Fruit fly (Drosophila melanogaster) whole organism, adult: ENCODE results near the gene eys.

Experiments
- CG11617 ChIP-seq: fragments of 200-800 bp; sonication (Bioruptor generic); optimal IDR thresholded peaks from 2 replicates; lab custom pipeline; 2017; ENCODE audit warnings: mild to moderate bottlenecking, missing biosample characterization, missing genetic modification reagents, missing genetic modification characterization
- CG12768 ChIP-seq: fragments of 200-800 bp; sonication (Bioruptor generic); optimal IDR thresholded peaks from 2 replicates; lab custom pipeline; 2017; ENCODE audit warnings: missing biosample characterization, missing genetic modification characterization, mild to moderate bottlenecking, moderate library complexity, missing genetic modification reagents
- CG14711 ChIP-seq: fragments of 200-800 bp; sonication (Bioruptor generic); optimal IDR thresholded peaks from 2 replicates; lab custom pipeline; 2018; ENCODE audit warnings: missing biosample characterization, mild to moderate bottlenecking, missing genetic modification characterization, moderate library complexity
- CG1620 ChIP-seq: fragments of 200-800 bp; sonication (Bioruptor generic); optimal IDR thresholded peaks from 2 replicates; lab custom pipeline; 2016; ENCODE audit warnings: missing biosample characterization, missing genetic modification characterization
- CG33017 ChIP-seq: fragments of 200-800 bp; sonication (Bioruptor generic); optimal IDR thresholded peaks from 2 replicates; lab custom pipeline; 2018; ENCODE audit warnings: missing biosample characterization, mild to moderate bottlenecking, missing genetic modification characterization, moderate library complexity
- CG5204 ChIP-seq: fragments of 200-800 bp; sonication (Bioruptor generic); optimal IDR thresholded peaks from 2 replicates; lab custom pipeline; 2016; ENCODE audit warnings: missing biosample characterization, missing genetic modification characterization
- CG7045 ChIP-seq: fragments of 200-800 bp; sonication (Bioruptor generic); optimal IDR thresholded peaks from 2 replicates; lab custom pipeline; 2017; ENCODE audit warnings: missing biosample characterization, mild to moderate bottlenecking, missing genetic modification characterization
- CG7101 ChIP-seq: fragments of 200-800 bp; sonication (Bioruptor generic); optimal IDR thresholded peaks from 2 replicates; lab custom pipeline; 2018; ENCODE audit warnings: missing biosample characterization, mild to moderate bottlenecking, missing genetic modification characterization, moderate library complexity
- Clk ChIP-seq: fragments of 200-800 bp; sonication (Bioruptor generic); optimal IDR thresholded peaks from 2 replicates; lab custom pipeline; 2017; ENCODE audit warnings: missing biosample characterization, missing genetic modification characterization
- Crg-1 ChIP-seq: fragments of 200-800 bp; sonication (Bioruptor generic); optimal IDR thresholded peaks from 2 replicates; lab custom pipeline; 2016; ENCODE audit warnings: missing biosample characterization, missing genetic modification characterization
- Hr96 ChIP-seq: fragments of 200-800 bp; sonication (Bioruptor generic); optimal IDR thresholded peaks from 2 replicates; lab custom pipeline; 2016; ENCODE audit warnings: missing biosample characterization, missing genetic modification characterization
- Mnt ChIP-seq: fragments of 200-800 bp; sonication (Bioruptor generic); optimal IDR thresholded peaks from 2 replicates; lab custom pipeline; 2016; ENCODE audit warnings: missing biosample characterization, mild to moderate bottlenecking, missing genetic modification characterization
- bab1 ChIP-seq: fragments of 200-800 bp; sonication (Bioruptor generic); optimal IDR thresholded peaks from 3 replicates; lab custom pipeline; 2019; ENCODE audit warnings: missing biosample characterization, mild to moderate bottlenecking, missing genetic modification characterization, moderate library complexity
- cic ChIP-seq: fragments of 200-800 bp; sonication (Bioruptor generic); optimal IDR thresholded peaks from 2 replicates; lab custom pipeline; 2017; ENCODE audit warnings: missing biosample characterization, mild to moderate bottlenecking, missing genetic modification characterization, moderate library complexity
- cnc ChIP-seq, 2 experiments: fragments of >200 bp; optimal IDR thresholded peaks; 2 replicates each; lab custom pipeline; 2017
- kay ChIP-seq: fragments of 200-800 bp; sonication (Bioruptor generic); peaks from one replicate; lab custom pipeline; 2016; ENCODE audit warnings: missing biosample characterization, missing genetic modification characterization, borderline replicate concordance
- ovo ChIP-seq: fragments of 200-800 bp; sonication (Bioruptor generic); optimal IDR thresholded peaks from 2 replicates; lab custom pipeline; 2016; ENCODE audit warnings: missing biosample characterization, missing genetic modification characterization
- pad ChIP-seq: fragments of 200-800 bp; sonication (Bioruptor generic); optimal IDR thresholded peaks from 3 replicates; lab custom pipeline; 2017; ENCODE audit warnings: missing biosample characterization, missing genetic modification characterization, mild to moderate bottlenecking, moderate library complexity, missing genetic modification reagents
- tj ChIP-seq: fragments of 200-800 bp; sonication (Bioruptor generic); optimal IDR thresholded peaks from 3 replicates; lab custom pipeline; 2017; ENCODE audit warnings: missing biosample characterization, mild to moderate bottlenecking, missing genetic modification characterization, moderate library complexity
- toe ChIP-seq: fragments of 200-800 bp; sonication (Bioruptor generic); optimal IDR thresholded peaks from 2 replicates; lab custom pipeline; 2016; ENCODE audit warnings: missing biosample characterization, missing genetic modification characterization

eys gene

DNA sequence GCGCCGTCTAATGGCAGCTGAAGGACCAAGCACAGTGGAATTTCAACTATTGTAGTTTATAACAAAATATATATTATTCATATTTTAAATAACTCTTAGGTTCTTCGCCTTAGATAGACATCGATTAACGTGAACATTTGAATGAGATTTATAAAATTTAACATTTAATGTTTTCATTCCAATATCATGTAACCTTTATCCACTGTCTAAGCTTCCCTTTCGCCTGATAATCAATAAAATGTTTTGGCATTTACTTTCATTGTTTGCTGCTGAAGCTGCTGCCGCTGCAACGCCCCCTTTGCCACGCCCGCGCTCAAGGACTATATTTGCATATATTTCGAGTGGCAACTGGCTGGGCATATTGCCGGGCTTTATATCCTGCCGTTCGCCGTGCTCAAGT, 83.4 kb downstream of the eys start:
- no peak for TF ChIP-seq tj (GFP tag; lab: Kevin White, UChicago)
- TF ChIP-seq CG14711 (tag; lab: Kevin White, UChicago), result no peak
- no peak for TF ChIP-seq CG7045
- no peak for TF ChIP-seq CG11617

DNA sequence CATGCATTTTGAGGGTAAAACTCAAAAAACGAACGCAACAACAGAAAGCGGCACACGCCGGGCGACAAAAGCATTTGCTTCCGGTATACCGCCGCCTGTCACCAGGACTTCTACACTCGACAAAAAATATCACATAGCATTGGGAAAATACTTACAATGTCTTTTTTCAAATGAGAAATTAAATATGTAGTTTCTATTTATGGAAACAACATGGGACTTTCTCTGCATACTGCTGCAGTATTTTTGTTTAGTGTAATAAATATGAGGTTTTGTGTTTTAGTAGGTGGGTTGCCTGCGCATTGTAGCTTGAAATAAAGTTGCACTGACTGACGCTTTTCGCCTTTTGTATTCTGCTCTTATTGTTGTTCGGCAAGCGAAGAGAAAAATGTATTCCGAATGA, 85.6 kb downstream of the eys start:
- TF ChIP-seq kay (no peak), toe (GFP tag; lab: Kevin White, UChicago) (no peak), Hr96 (GFP tag; lab: Kevin White, UChicago) (no peak), CG7101 (tag; lab: Kevin White, UChicago) (no peak), tj (GFP tag; lab: Kevin White, UChicago) (no peak), Mnt (no peak), CG12768 (GFP tag; lab: Kevin White, UChicago) (no peak), cic (GFP tag; lab: Kevin White, UChicago) (no peak), ovo (no peak), CG7045 (no peak), cnc (optimal IDR thresholded peaks at IDR 0.05; lab: Kevin White, UChicago) (no peak), bab1 (GFP tag; lab: Kevin White, UChicago) (no peak), CG11617 (no peak)

DNA sequence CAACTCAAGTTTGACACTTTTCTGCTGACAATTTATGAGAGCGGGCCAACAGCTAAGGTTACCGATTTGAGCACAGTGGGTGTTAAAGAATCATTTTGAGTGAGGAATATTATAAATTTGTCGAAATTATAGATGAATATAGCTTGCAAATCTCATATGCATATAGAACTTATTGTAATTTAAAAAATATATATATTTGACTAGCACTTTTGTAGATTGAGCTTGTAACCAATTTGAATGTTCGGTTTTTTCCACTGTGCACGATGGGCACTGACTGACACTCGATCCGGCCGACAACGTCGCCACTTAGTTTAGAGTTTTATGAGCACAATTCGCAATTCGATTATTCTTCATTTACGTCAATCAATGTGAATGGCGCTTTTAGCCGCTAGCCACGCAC, 87.0 kb downstream of the eys start:
- TF ChIP-seq toe (GFP tag; lab: Kevin White, UChicago), result no peak
- TF ChIP-seq Clk (GFP tag; lab: Kevin White, UChicago), result no peak
- TF ChIP-seq cnc (optimal IDR thresholded peaks at IDR 0.05; lab: Kevin White, UChicago), result no peak
- no peak for TF ChIP-seq cic (GFP tag; lab: Kevin White, UChicago)
- no peak for TF ChIP-seq CG33017 (tag; lab: Kevin White, UChicago)
- no peak for TF ChIP-seq CG5204 (GFP tag; lab: Kevin White, UChicago)
- TF ChIP-seq CG1620, result no peak
- TF ChIP-seq CG12768 (GFP tag; lab: Kevin White, UChicago), result no peak
- TF ChIP-seq tj (GFP tag; lab: Kevin White, UChicago), result no peak
- TF ChIP-seq kay, result no peak
- no peak for TF ChIP-seq Crg-1 (GFP tag; lab: Kevin White, UChicago)
- no peak for TF ChIP-seq CG7045
- TF ChIP-seq CG7101 (tag; lab: Kevin White, UChicago), result no peak

DNA sequence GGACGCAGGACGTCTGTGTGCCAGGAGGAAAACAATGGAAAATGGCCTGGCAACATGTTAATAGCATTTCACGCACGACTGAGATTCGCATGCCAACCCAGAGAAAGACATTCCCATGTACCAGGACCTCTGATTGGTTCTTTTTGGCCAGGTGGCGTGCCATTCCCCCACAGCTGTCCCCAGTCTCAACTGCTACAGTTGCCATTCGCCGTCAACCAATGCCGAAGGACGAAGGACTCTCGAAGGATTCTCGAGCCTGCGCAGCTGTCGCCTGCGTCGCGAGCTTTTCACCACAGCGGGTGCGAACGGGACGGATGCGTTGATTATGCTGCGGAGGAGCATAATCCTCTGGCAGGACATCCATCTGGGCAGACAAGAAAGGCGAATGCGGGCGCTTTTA, 88.4 kb downstream of the eys start, which contains the start of gene VGlut:
Gene VGlut (plus strand): TSS at position 399 of the 400 bp plus-strand sequence.
- TF ChIP-seq CG12768 (GFP tag; lab: Kevin White, UChicago), result no peak
- no peak for TF ChIP-seq ovo
- TF ChIP-seq Mnt, result no peak
- TF ChIP-seq CG33017 (tag; lab: Kevin White, UChicago), result no peak
- TF ChIP-seq CG5204 (GFP tag; lab: Kevin White, UChicago), result no peak
- no peak for TF ChIP-seq Hr96 (GFP tag; lab: Kevin White, UChicago)
- no peak for TF ChIP-seq Clk (GFP tag; lab: Kevin White, UChicago)
- no peak for TF ChIP-seq pad

DNA sequence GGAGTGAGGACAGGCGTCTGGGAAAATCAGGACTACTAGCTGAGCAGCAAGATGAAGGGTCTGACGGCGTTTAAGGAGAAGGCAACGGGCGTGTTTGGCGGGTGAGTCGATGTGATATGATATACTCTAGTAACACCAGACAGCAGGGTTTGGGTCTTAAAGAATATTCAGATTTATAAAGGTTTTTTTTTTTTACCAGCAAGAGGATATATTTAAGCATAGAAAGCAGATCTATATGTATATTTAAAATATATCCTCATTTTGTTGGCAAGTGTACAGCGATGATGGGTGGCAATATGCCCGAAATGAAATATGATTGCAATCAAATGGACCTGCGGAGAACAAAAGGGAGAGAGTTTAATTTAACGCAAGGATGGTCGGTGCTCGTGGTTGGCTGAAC, 90.7 kb downstream of the eys start:
- TF ChIP-seq CG12768 (GFP tag; lab: Kevin White, UChicago) (no peak), CG1620 (no peak), kay (no peak), CG14711 (tag; lab: Kevin White, UChicago) (no peak), CG7101 (tag; lab: Kevin White, UChicago) (no peak), tj (GFP tag; lab: Kevin White, UChicago) (no peak), CG7045 (no peak)

DNA sequence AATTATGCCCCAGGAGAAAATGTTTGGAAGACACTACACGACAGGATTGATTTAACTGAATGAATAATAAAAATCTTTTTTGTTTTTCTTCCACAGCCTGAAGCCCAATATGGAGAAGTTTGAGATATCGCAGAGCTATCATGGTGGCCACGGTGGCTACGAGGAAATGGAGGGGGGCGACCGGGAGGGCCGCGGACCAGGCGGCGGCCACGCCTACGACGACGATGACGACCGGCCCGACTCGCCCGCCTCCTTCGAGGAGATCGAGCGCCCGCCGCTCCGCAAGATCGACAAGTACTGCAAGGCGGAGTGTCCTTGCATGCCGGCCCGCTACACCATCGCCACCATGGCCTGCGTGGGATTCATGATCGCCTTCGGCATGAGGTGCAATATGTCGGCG, 93.2 kb downstream of the eys start:
- TF ChIP-seq CG5204 (GFP tag; lab: Kevin White, UChicago), result no peak
- TF ChIP-seq bab1 (GFP tag; lab: Kevin White, UChicago), result no peak
- no peak for TF ChIP-seq Crg-1 (GFP tag; lab: Kevin White, UChicago)
- no peak for TF ChIP-seq ovo
- TF ChIP-seq CG1620, result no peak
- no peak for TF ChIP-seq cnc (optimal IDR thresholded peaks at IDR 0.05; lab: Kevin White, UChicago)
- TF ChIP-seq cic (GFP tag; lab: Kevin White, UChicago), result no peak
- no peak for TF ChIP-seq Hr96 (GFP tag; lab: Kevin White, UChicago)
- no peak for TF ChIP-seq CG14711 (tag; lab: Kevin White, UChicago)
